Worm (Caenorhabditis elegans): ENCODE results near the gene lgc-4.

lgc-4 gene

ce11 chrX:9271886-9272285 lies 29.9 kb upstream of the lgc-4 start:
- no peak for TF ChIP-seq elt-4 (tag; optimal IDR thresholded peaks at IDR 0.05)
- TF ChIP-seq elt-2 (tag; optimal IDR thresholded peaks at IDR 0.05), result peak; percentile 96
- no peak for TF ChIP-seq F13H6.1 (tag; optimal IDR thresholded peaks at IDR 0.05)
- no peak for TF ChIP-seq ceh-34 (tag; optimal IDR thresholded peaks at IDR 0.05)
- no peak for TF ChIP-seq nhr-232 (tag; optimal IDR thresholded peaks at IDR 0.05)
- TF ChIP-seq nhr-11 (tag; optimal IDR thresholded peaks at IDR 0.05), result no peak
- TF ChIP-seq unc-3 (GFP tag; conservative IDR thresholded peaks at IDR 0.05), result no peak
- no peak for TF ChIP-seq unc-3 (tag; optimal IDR thresholded peaks at IDR 0.05)
- no peak for TF ChIP-seq hlh-8 (tag; optimal IDR thresholded peaks at IDR 0.05)

- TF ChIP-seq unc-55 (GFP tag; optimal IDR thresholded peaks at IDR 0.05), result no peak
- no peak for TF ChIP-seq syd-9 (tag; optimal IDR thresholded peaks at IDR 0.05)
- no peak for TF ChIP-seq K02D7.2 (tag; optimal IDR thresholded peaks at IDR 0.05)
- TF ChIP-seq C08G9.2 (tag; optimal IDR thresholded peaks at IDR 0.05), result no peak
- TF ChIP-seq pax-1 (tag; optimal IDR thresholded peaks at IDR 0.05), result no peak
- TF ChIP-seq fkh-6 (tag; optimal IDR thresholded peaks at IDR 0.05), result no peak
- no peak for TF ChIP-seq hlh-13 (GFP tag; optimal IDR thresholded peaks at IDR 0.05)
- no peak for TF ChIP-seq K09A11.1 (tag; optimal IDR thresholded peaks at IDR 0.05; ENCODE audit: insufficient read depth)
- no peak for TF ChIP-seq pag-3 (tag; optimal IDR thresholded peaks at IDR 0.05; ENCODE audit: borderline replicate concordance)
- no peak for TF ChIP-seq T23F11.4 (GFP tag; optimal IDR thresholded peaks at IDR 0.05)
- no peak for TF ChIP-seq elt-2 (tag; optimal IDR thresholded peaks at IDR 0.05)
- TF ChIP-seq ceh-22 (tag; optimal IDR thresholded peaks at IDR 0.05), result no peak
- TF ChIP-seq npax-4 (tag; optimal IDR thresholded peaks at IDR 0.05), result no peak
Observed at ce11 chrX:9270753-9271152, 28.7 kb upstream of the lgc-4 start, which contains the start of gene B0416.5. B0416.5 (minus strand) TSS chrX:9270853.

- TF ChIP-seq pha-2 (tag; optimal IDR thresholded peaks at IDR 0.05) (no peak), sdc-2 (tag; optimal IDR thresholded peaks at IDR 0.05) (no peak), unc-42 (tag; optimal IDR thresholded peaks at IDR 0.05) (no peak), ztf-16 (tag; optimal IDR thresholded peaks at IDR 0.05) (no peak), syd-9 (tag; optimal IDR thresholded peaks at IDR 0.05) (no peak), unc-86 (tag; optimal IDR thresholded peaks at IDR 0.05) (no peak), fkh-10 (GFP tag; optimal IDR thresholded peaks at IDR 0.05) (no peak), ceh-30 (tag; optimal IDR thresholded peaks at IDR 0.05) (no peak)
Observed at ce11 chrX:9268373-9268772, 26.4 kb upstream of the lgc-4 start.

ce11 chrX:9266512-9266911 lies 24.5 kb upstream of the lgc-4 start:
- TF ChIP-seq pha-2 (tag; optimal IDR thresholded peaks at IDR 0.05) (no peak), odd-2 (tag; optimal IDR thresholded peaks at IDR 0.05) (no peak), ceh-18 (tag; optimal IDR thresholded peaks at IDR 0.05) (no peak), T23F11.4 (GFP tag; optimal IDR thresholded peaks at IDR 0.05) (no peak), rnt-1 (tag; optimal IDR thresholded peaks at IDR 0.05) (no peak), pag-3 (tag; optimal IDR thresholded peaks at IDR 0.05; ENCODE audit: borderline replicate concordance) (no peak), pha-4 (tag; optimal IDR thresholded peaks at IDR 0.05) (no peak)

- TF ChIP-seq hlh-30 (tag; optimal IDR thresholded peaks at IDR 0.05; ENCODE audit: insufficient read depth) (peak; percentile 38), unc-3 (GFP tag; conservative IDR thresholded peaks at IDR 0.05) (no peak), unc-3 (tag; optimal IDR thresholded peaks at IDR 0.05) (no peak), C08G9.2 (tag; optimal IDR thresholded peaks at IDR 0.05) (no peak), hlh-8 (tag; optimal IDR thresholded peaks at IDR 0.05) (no peak)
Observed at ce11 chrX:9264636-9265035, 22.6 kb upstream of the lgc-4 start.

ce11 chrX:9264231-9264630 lies 22.2 kb upstream of the lgc-4 start, which contains the start of gene F18G5.6:
F18G5.6 (minus strand) TSS chrX:9264331.
- TF ChIP-seq fax-1 (tag; optimal IDR thresholded peaks at IDR 0.05) (no peak), hlh-6 (tag; optimal IDR thresholded peaks at IDR 0.05) (no peak), lim-6 (tag; optimal IDR thresholded peaks at IDR 0.05) (no peak), lin-11 (tag; optimal IDR thresholded peaks at IDR 0.05) (no peak), eyg-1 (tag; optimal IDR thresholded peaks at IDR 0.05) (no peak)
